Worm (Caenorhabditis elegans): ENCODE measurements around the gene ZC513.3.

ce11 chrV:8098239-8098638 is 51.4 kb downstream of the ZC513.3 start, which contains the start of gene str-145:
- TF ChIP-seq nhr-12 (tag; optimal IDR thresholded peaks at IDR 0.05) (no peak), nhr-76 (tag; optimal IDR thresholded peaks at IDR 0.05) (no peak), lin-13 (tag; optimal IDR thresholded peaks at IDR 0.05) (no peak), nhr-237 (tag; optimal IDR thresholded peaks at IDR 0.05) (no peak), snpc-4 (tag; optimal IDR thresholded peaks at IDR 0.05) (no peak), elt-3 (tag; optimal IDR thresholded peaks at IDR 0.05) (no peak), unc-62 (GFP tag; optimal IDR thresholded peaks at IDR 0.05) (no peak), ces-1 (GFP tag; optimal IDR thresholded peaks at IDR 0.05) (no peak), elt-1 (tag; optimal IDR thresholded peaks at IDR 0.05; ENCODE audit: borderline replicate concordance, insufficient read depth) (no peak)

All from whole organism, mixed stage, embryonic.